Worm (Caenorhabditis elegans) whole organism, young adult: Measurements from ENCODE around the gene ZK899.1.

Experiments
- B0261.1 ChIP-seq: sonication (generic microtip); optimal IDR thresholded peaks from 2 replicates; lab custom pipeline; 2016; ENCODE audit warnings: mild to moderate bottlenecking, missing genetic modification characterization, moderate library complexity, missing compliant biosample characterization
- C06A6.2 ChIP-seq: fragments of 200-800 bp; sonication (Bioruptor generic); conservative IDR thresholded peaks from 2 replicates; pipeline ENCODE4 v1.3.6; 2022; ENCODE audit warnings: missing genetic modification characterization, missing compliant biosample characterization
- F10E7.11 ChIP-seq: sonication (generic microtip); optimal IDR thresholded peaks from 2 replicates; lab custom pipeline; 2017; ENCODE audit warnings: mild to moderate bottlenecking, missing genetic modification characterization, moderate library complexity, missing compliant biosample characterization
- F22D6.2 ChIP-seq: sonication (generic microtip); optimal IDR thresholded peaks from 2 replicates; lab custom pipeline; 2016; ENCODE audit warnings: mild to moderate bottlenecking, missing genetic modification characterization, missing compliant biosample characterization
- F33H1.4 ChIP-seq: fragments of 200-800 bp; sonication (Bioruptor generic); IDR thresholded peaks from 2 replicates; pipeline ENCODE4 v1.3.6; 2022; ENCODE audit warnings: missing genetic modification reagents, missing genetic modification characterization, missing compliant biosample characterization
- F37B4.10 ChIP-seq: fragments of 200-800 bp; sonication (Bioruptor generic); IDR thresholded peaks from 2 replicates; pipeline ENCODE4 v1.3.6; 2022; ENCODE audit warnings: missing genetic modification characterization, missing compliant biosample characterization
- F49E8.2 ChIP-seq: sonication (generic microtip); optimal IDR thresholded peaks from 3 replicates; lab custom pipeline; 2017; ENCODE audit warnings: missing genetic modification characterization, mild to moderate bottlenecking, missing compliant biosample characterization, antibody characterized with exemption, moderate library complexity; ENCODE audit not compliant: insufficient read depth
- K11D2.4 ChIP-seq: fragments of 200-800 bp; sonication (Bioruptor generic); IDR thresholded peaks from 2 replicates; pipeline ENCODE4 v1.3.6; 2022; ENCODE audit warnings: missing genetic modification reagents, missing genetic modification characterization, missing compliant biosample characterization
- K12H6.12 ChIP-seq: fragments of 200-800 bp; sonication (Bioruptor generic); optimal IDR thresholded peaks from 2 replicates; lab custom pipeline; 2018; ENCODE audit warnings: mild to moderate bottlenecking, missing genetic modification characterization, missing compliant biosample characterization
- Y56A3A.18 ChIP-seq: fragments of 200-800 bp; sonication (Bioruptor generic); IDR thresholded peaks from 2 replicates; pipeline ENCODE4 v1.3.6; 2022; ENCODE audit warnings: missing genetic modification reagents, missing genetic modification characterization, missing compliant biosample characterization
- Y95B8A.8 ChIP-seq: fragments of 200-800 bp; sonication (Bioruptor generic); IDR thresholded peaks from 2 replicates; pipeline ENCODE4 v1.3.6; 2022; ENCODE audit warnings: missing genetic modification reagents, missing genetic modification characterization, missing compliant biosample characterization
- attf-5 ChIP-seq: fragments of 200-800 bp; sonication (Bioruptor generic); optimal IDR thresholded peaks from 2 replicates; lab custom pipeline; 2018; ENCODE audit warnings: mild to moderate bottlenecking, missing genetic modification characterization, missing compliant biosample characterization
- bed-1 ChIP-seq: fragments of 200-800 bp; sonication (Bioruptor generic); IDR thresholded peaks from 2 replicates; pipeline ENCODE4 v1.3.6; 2022; ENCODE audit warnings: missing genetic modification reagents, missing genetic modification characterization, missing compliant biosample characterization
- bed-2 ChIP-seq: fragments of 200-800 bp; sonication (Bioruptor generic); IDR thresholded peaks from 2 replicates; pipeline ENCODE4 v1.3.6; 2022; ENCODE audit warnings: missing genetic modification reagents, missing genetic modification characterization, missing compliant biosample characterization
- ccch-3 ChIP-seq: fragments of 200-800 bp; sonication (Bioruptor generic); optimal IDR thresholded peaks from 2 replicates; lab custom pipeline; 2018; ENCODE audit warnings: mild to moderate bottlenecking, missing genetic modification characterization, missing compliant biosample characterization
- ceh-27 ChIP-seq: fragments of 200-800 bp; sonication (Bioruptor generic); optimal IDR thresholded peaks from 2 replicates; lab custom pipeline; 2018; ENCODE audit warnings: mild to moderate bottlenecking, missing genetic modification characterization, moderate library complexity, missing compliant biosample characterization
- ceh-91 ChIP-seq: fragments of 200-800 bp; sonication (Bioruptor generic); IDR thresholded peaks from 2 replicates; pipeline ENCODE4 v1.3.6; 2022; ENCODE audit warnings: missing genetic modification reagents, missing genetic modification characterization, missing compliant biosample characterization
- chd-7 ChIP-seq: sonication (generic microtip); optimal IDR thresholded peaks from 2 replicates; lab custom pipeline; 2016; ENCODE audit warnings: mild to moderate bottlenecking, missing genetic modification characterization, moderate library complexity, missing compliant biosample characterization
- dox-1 ChIP-seq: fragments of 200-800 bp; sonication (Bioruptor generic); IDR thresholded peaks from 2 replicates; pipeline ENCODE4 v1.3.6; 2022; ENCODE audit warnings: missing genetic modification reagents, missing genetic modification characterization, missing compliant biosample characterization
- efl-1 ChIP-seq: fragments of 150-350 bp; optimal IDR thresholded peaks from 2 replicates; lab custom pipeline; 2014; ENCODE audit warnings: missing biosample characterization, missing genetic modification reagents, missing genetic modification characterization
- egrh-3 ChIP-seq: fragments of 200-800 bp; sonication (Bioruptor generic); IDR thresholded peaks from 2 replicates; pipeline ENCODE4 v1.3.6; 2022; ENCODE audit warnings: missing genetic modification reagents, missing genetic modification characterization, missing compliant biosample characterization
- hrde-1 ChIP-seq: sonication (generic microtip); optimal IDR thresholded peaks from 2 replicates; lab custom pipeline; 2016; ENCODE audit warnings: missing genetic modification characterization, mild to moderate bottlenecking, missing compliant biosample characterization, moderate library complexity, missing genotype, missing genetic modification reagents, borderline replicate concordance
- hsf-1 ChIP-seq: fragments of 200-800 bp; sonication (Bioruptor generic); IDR thresholded peaks from 2 replicates; pipeline ENCODE4 v1.3.6; 2022; ENCODE audit warnings: missing genetic modification reagents, missing genetic modification characterization, missing compliant biosample characterization
- let-526 ChIP-seq: fragments of 200-800 bp; sonication (Bioruptor generic); IDR thresholded peaks from 2 replicates; pipeline ENCODE4 v1.3.6; 2022; ENCODE audit warnings: missing genetic modification reagents, missing genetic modification characterization, missing compliant biosample characterization
- lin-54 ChIP-seq: fragments of 200-800 bp; sonication (Bioruptor generic); optimal IDR thresholded peaks from 2 replicates; lab custom pipeline; 2018; ENCODE audit warnings: mild to moderate bottlenecking, missing genetic modification characterization, missing compliant biosample characterization
- lir-1 ChIP-seq: fragments of 200-800 bp; sonication (Bioruptor generic); conservative IDR thresholded peaks from 2 replicates; pipeline ENCODE4 v1.3.6; 2022; ENCODE audit warnings: missing genetic modification reagents, missing genetic modification characterization, missing compliant biosample characterization
- lsl-1 ChIP-seq: fragments of 200-800 bp; sonication (Bioruptor generic); optimal IDR thresholded peaks from 2 replicates; lab custom pipeline; 2018; ENCODE audit warnings: mild to moderate bottlenecking, missing genetic modification characterization, moderate library complexity, missing compliant biosample characterization
- mel-28 ChIP-seq: sonication (generic microtip); optimal IDR thresholded peaks from 2 replicates; lab custom pipeline; 2016; ENCODE audit warnings: borderline replicate concordance, mild to moderate bottlenecking, missing genetic modification characterization, missing compliant biosample characterization
- mes-4 ChIP-seq: sonication (generic microtip); optimal IDR thresholded peaks from 2 replicates; lab custom pipeline; 2016; ENCODE audit warnings: missing genotype, missing genetic modification characterization, missing compliant biosample characterization
- nfya-1 ChIP-seq: sonication (generic microtip); optimal IDR thresholded peaks from 2 replicates; lab custom pipeline; 2017; ENCODE audit warnings: antibody characterized with exemption, missing compliant biosample characterization, missing genetic modification characterization, borderline replicate concordance; ENCODE audit not compliant: insufficient read depth
- nfyb-1 ChIP-seq: fragments of 200-800 bp; sonication (Bioruptor generic); IDR thresholded peaks from 2 replicates; pipeline ENCODE4 v1.3.6; 2022; ENCODE audit warnings: missing genetic modification reagents, missing genetic modification characterization, missing compliant biosample characterization
- nhr-27 ChIP-seq: fragments of 200-800 bp; sonication (Bioruptor generic); optimal IDR thresholded peaks from 2 replicates; lab custom pipeline; 2018; ENCODE audit warnings: mild to moderate bottlenecking, missing genetic modification characterization, moderate library complexity, missing compliant biosample characterization
- nhr-90 ChIP-seq: sonication (generic microtip); optimal IDR thresholded peaks from 2 replicates; lab custom pipeline; 2016; ENCODE audit warnings: missing genotype, mild to moderate bottlenecking, missing genetic modification characterization, missing compliant biosample characterization
- pbrm-1 ChIP-seq: fragments of 200-800 bp; sonication (Bioruptor generic); IDR thresholded peaks from 2 replicates; pipeline ENCODE4 v1.3.6; 2022; ENCODE audit warnings: missing genetic modification reagents, missing genetic modification characterization, missing compliant biosample characterization
- pha-4 ChIP-seq: fragments of 150-350 bp; sonication (generic microtip); optimal IDR thresholded peaks from 2 replicates; lab custom pipeline; 2014; ENCODE audit warnings: missing biosample characterization, missing genetic modification reagents, missing genetic modification characterization
- rpc-1 ChIP-seq, 2 experiments: fragments of 150-350 bp in 1 of 2; sonication (generic microtip) in 1 of 2; optimal IDR thresholded peaks; 2 replicates each; lab custom pipeline; 2014 to 2018; ENCODE audit warnings: missing biosample characterization in 1 of 2, missing genetic modification characterization in 1 of 2, missing genetic modification reagents in 1 of 2, missing genotype in 1 of 2
- sdz-38 ChIP-seq: sonication (generic microtip); optimal IDR thresholded peaks from 2 replicates; lab custom pipeline; 2016; ENCODE audit warnings: missing genotype, missing genetic modification characterization, missing compliant biosample characterization
- snpc-1.1 ChIP-seq: sonication (generic microtip); optimal IDR thresholded peaks from 2 replicates; lab custom pipeline; 2017; ENCODE audit warnings: missing genetic modification characterization, mild to moderate bottlenecking, missing compliant biosample characterization, antibody characterized with exemption, moderate library complexity, missing genotype, missing genetic modification reagents; ENCODE audit not compliant: insufficient read depth
- snpc-4 ChIP-seq, 5 experiments: fragments of 150-350 bp in 1 of 5; sonication (generic microtip) in 4 of 5; optimal IDR thresholded peaks; 2 replicates each; lab custom pipeline; 2014 to 2018; ENCODE audit warnings: missing genetic modification characterization in 5 of 5, missing biosample characterization in 3 of 5, antibody characterized with exemption in 2 of 5, mild to moderate bottlenecking in 2 of 5, missing compliant biosample characterization in 2 of 5, missing genotype in 2 of 5, moderate library complexity in 2 of 5, missing genetic modification reagents in 1 of 5
- sptf-2 ChIP-seq: fragments of 200-800 bp; sonication (Bioruptor generic); optimal IDR thresholded peaks from 2 replicates; lab custom pipeline; 2018; ENCODE audit warnings: mild to moderate bottlenecking, missing genetic modification characterization, missing compliant biosample characterization
- unc-130 ChIP-seq: sonication (generic microtip); optimal IDR thresholded peaks from 2 replicates; lab custom pipeline; 2016; ENCODE audit warnings: missing genetic modification reagents, missing genetic modification characterization, missing compliant biosample characterization
- xnd-1 ChIP-seq: sonication (generic microtip); optimal IDR thresholded peaks from 2 replicates; lab custom pipeline; 2016; ENCODE audit warnings: missing genotype, missing genetic modification reagents, missing genetic modification characterization, missing compliant biosample characterization
- zim-3 ChIP-seq: sonication (generic microtip); optimal IDR thresholded peaks from 2 replicates; lab custom pipeline; 2017; ENCODE audit warnings: mild to moderate bottlenecking, missing genetic modification characterization, moderate library complexity, missing compliant biosample characterization
- ztf-18 ChIP-seq: sonication (generic microtip); optimal IDR thresholded peaks from 2 replicates; lab custom pipeline; 2016; ENCODE audit warnings: missing genotype, mild to moderate bottlenecking, missing genetic modification characterization, missing compliant biosample characterization
- ztf-25 ChIP-seq: fragments of 200-800 bp; sonication (Bioruptor generic); IDR thresholded peaks from 2 replicates; pipeline ENCODE4 v1.3.6; 2022; ENCODE audit warnings: missing genetic modification reagents, missing genetic modification characterization, missing compliant biosample characterization
- ztf-26 ChIP-seq: sonication (generic microtip); optimal IDR thresholded peaks from 2 replicates; lab custom pipeline; 2017; ENCODE audit warnings: missing genetic modification characterization, missing compliant biosample characterization
- ztf-6 ChIP-seq: fragments of 200-800 bp; sonication (Bioruptor generic); IDR thresholded peaks from 2 replicates; pipeline ENCODE4 v1.3.6; 2022; ENCODE audit warnings: missing genetic modification reagents, missing genetic modification characterization, missing compliant biosample characterization

The ZK899.1 gene

DNA sequence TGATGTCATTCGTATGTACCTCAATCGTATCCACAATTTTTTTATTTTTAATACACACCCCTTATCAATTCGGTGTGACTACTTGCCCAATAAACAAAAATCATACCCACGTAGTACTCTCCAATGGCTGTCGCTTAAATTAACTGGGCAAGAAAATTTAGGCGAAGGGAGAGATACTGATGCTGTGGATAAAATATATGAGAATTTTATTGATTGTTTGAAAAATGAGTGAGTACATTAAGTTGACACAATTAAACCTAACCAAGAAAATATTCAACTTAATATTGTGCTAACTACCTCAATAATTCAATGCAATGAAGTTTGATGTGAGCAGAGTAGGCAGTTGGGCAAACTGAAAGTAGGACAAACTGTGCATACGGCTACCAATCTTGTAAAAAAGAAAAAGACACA lies 19.3 kb downstream of the ZK899.1 start (continued):
- peak; percentile 98 for TF ChIP-seq C06A6.2
- peak; percentile 99 for TF ChIP-seq ztf-26
- TF ChIP-seq attf-5 (GFP tag; lab: Kevin White, UChicago), result peak; percentile 70
- TF ChIP-seq ceh-91 (GFP tag; lab: Robert Waterston, UW), result 0 out of 2 replicates have a peak, but pooled peaks have one; percentile 9
- TF ChIP-seq unc-130 (GFP tag; lab: Kevin White, UChicago), result peak; percentile 60
- peak; percentile 89 for TF ChIP-seq lir-1 (GFP tag; lab: Robert Waterston, UW)
- peak; percentile 98 for TF ChIP-seq Y56A3A.18 (GFP tag; lab: Robert Waterston, UW)
- TF ChIP-seq bed-1 (GFP tag; lab: Robert Waterston, UW), result no peak
- peak; percentile 79; the same call in 1 of the 2 replicates for TF ChIP-seq let-526
- TF ChIP-seq nhr-27 (tag; lab: Kevin White, UChicago), result peak; percentile 94
- TF ChIP-seq zim-3 (tag; lab: Kevin White, UChicago), result no peak
- TF ChIP-seq F49E8.2 (tag; lab: Kevin White, UChicago), result no peak
- peak; percentile 64 for TF ChIP-seq ztf-18 (tag; lab: Kevin White, UChicago)
- TF ChIP-seq mes-4 (tag; lab: Kevin White, UChicago), result no peak
- TF ChIP-seq F33H1.4 (GFP tag; lab: Robert Waterston, UW), result peak; percentile 10; the same call in 1 of the 2 replicates
- TF ChIP-seq efl-1, result no peak
- TF ChIP-seq F22D6.2, result peak; percentile 96
- peak; percentile 94 for TF ChIP-seq ccch-3 (GFP tag; lab: Kevin White, UChicago)
- TF ChIP-seq K12H6.12 (tag; lab: Kevin White, UChicago), result peak; percentile 97
- TF ChIP-seq lin-54 (GFP tag; lab: Kevin White, UChicago), result peak; percentile 90
- no peak for TF ChIP-seq hsf-1
- TF ChIP-seq K11D2.4 (GFP tag; lab: Robert Waterston, UW), result peak; percentile 99
- no peak for TF ChIP-seq nfya-1
- TF ChIP-seq pbrm-1, result peak; percentile 95
- TF ChIP-seq xnd-1, result no peak
- no peak for TF ChIP-seq ztf-25
- peak; percentile 91 for TF ChIP-seq pha-4 (tag; lab: Kevin White, UChicago)
- TF ChIP-seq sptf-2 (GFP tag; lab: Kevin White, UChicago), result peak; percentile 70
- no peak for TF ChIP-seq egrh-3 (GFP tag; lab: Robert Waterston, UW)
- TF ChIP-seq rpc-1 (optimal IDR thresholded peaks at IDR 0.05; lab: Kevin White, UChicago), result peak; percentile 8
- no peak for TF ChIP-seq rpc-1 (tag; optimal IDR thresholded peaks at IDR 0.05; lab: Kevin White, UChicago)
- peak; percentile 98 for TF ChIP-seq nfyb-1 (GFP tag; lab: Robert Waterston, UW)
- peak; percentile 99 for TF ChIP-seq ceh-27
- TF ChIP-seq snpc-4 (GFP tag; optimal IDR thresholded peaks at IDR 0.05; lab: Kevin White, UChicago), result peak; percentile 67
- TF ChIP-seq snpc-4 (tag; optimal IDR thresholded peaks at IDR 0.05; lab: Kevin White, UChicago), result peak in 3 of 4 experiments; percentile 81 to 91 (median 83)
- peak; percentile 95 for TF ChIP-seq F10E7.11 (tag; lab: Kevin White, UChicago)
- peak; percentile 63 for TF ChIP-seq B0261.1 (tag; lab: Kevin White, UChicago)
- peak; percentile 89 for TF ChIP-seq nhr-90 (tag; lab: Kevin White, UChicago)
- peak; percentile 30 for TF ChIP-seq hrde-1 (tag; lab: Kevin White, UChicago)
- TF ChIP-seq lsl-1 (GFP tag; lab: Kevin White, UChicago), result peak; percentile 4
- TF ChIP-seq ztf-6 (GFP tag; lab: Robert Waterston, UW), result peak; percentile 65; the same call in 1 of the 2 replicates
- peak; percentile 98 for TF ChIP-seq dox-1 (GFP tag; lab: Robert Waterston, UW)
- TF ChIP-seq mel-28 (tag; lab: Kevin White, UChicago), result no peak
- no peak for TF ChIP-seq snpc-1.1 (tag; lab: Kevin White, UChicago)
- TF ChIP-seq Y95B8A.8, result peak; percentile 85
- no peak for TF ChIP-seq F37B4.10
- no peak for TF ChIP-seq sdz-38
- TF ChIP-seq chd-7 (tag; lab: Kevin White, UChicago), result peak; percentile 96
- TF ChIP-seq bed-2 (GFP tag; lab: Robert Waterston, UW), result peak; percentile 90
